Fruit fly (Drosophila melanogaster) whole organism, embryonic: ENCODE measurements around the gene CG32428.

Experiments used
- Antp ChIP-seq: fragments of 200-800 bp; sonication (Bioruptor generic); optimal IDR thresholded peaks from 3 replicates; lab custom pipeline; 2016; ENCODE audit warnings: missing biosample characterization, missing genetic modification characterization
- CG10209 ChIP-seq: fragments of 200-800 bp; sonication (Bioruptor generic); optimal IDR thresholded peaks from 3 replicates; lab custom pipeline; 2017; ENCODE audit warnings: missing biosample characterization, mild to moderate bottlenecking, missing genetic modification characterization, missing genetic modification reagents
- CG10462 ChIP-seq: fragments of 200-800 bp; sonication (Bioruptor generic); optimal IDR thresholded peaks from 2 replicates; lab custom pipeline; 2016; ENCODE audit warnings: missing biosample characterization, missing genetic modification characterization
- CG10979 ChIP-seq: fragments of 200-800 bp; sonication (Bioruptor generic); optimal IDR thresholded peaks from 2 replicates; lab custom pipeline; 2018; ENCODE audit warnings: missing biosample characterization, mild to moderate bottlenecking, missing genetic modification characterization, moderate library complexity
- CG11093 ChIP-seq: fragments of 200-800 bp; sonication (Bioruptor generic); IDR thresholded peaks from 3 replicates; pipeline ENCODE4 v1.3.6; 2022; ENCODE audit warnings: missing biosample characterization, missing genetic modification characterization
- CG11560 ChIP-seq: fragments of 200-800 bp; sonication (Bioruptor generic); IDR thresholded peaks from 3 replicates; pipeline ENCODE4 v1.3.6; 2022; ENCODE audit warnings: missing biosample characterization, missing genetic modification characterization
- CG12155 ChIP-seq: fragments of 200-800 bp; sonication (Bioruptor generic); optimal IDR thresholded peaks from 3 replicates; lab custom pipeline; 2016; ENCODE audit warnings: missing biosample characterization, missing genetic modification characterization
- CG12299 ChIP-seq: fragments of 200-800 bp; sonication (Bioruptor generic); optimal IDR thresholded peaks from 2 replicates; lab custom pipeline; 2018; ENCODE audit warnings: missing biosample characterization, mild to moderate bottlenecking, missing genetic modification characterization
- CG13775 ChIP-seq: fragments of 200-800 bp; sonication (Bioruptor generic); optimal IDR thresholded peaks from 3 replicates; lab custom pipeline; 2017; ENCODE audit warnings: missing biosample characterization, mild to moderate bottlenecking, missing genetic modification characterization
- CG14667 ChIP-seq: fragments of 200-800 bp; sonication (Bioruptor generic); IDR thresholded peaks from 2 replicates; pipeline ENCODE4 v1.3.6; 2022; ENCODE audit warnings: missing biosample characterization, missing genetic modification characterization
- CG15696 ChIP-seq: fragments of 200-800 bp; sonication (Bioruptor generic); optimal IDR thresholded peaks from 2 replicates; lab custom pipeline; 2019; ENCODE audit warnings: missing biosample characterization, mild to moderate bottlenecking, missing genetic modification characterization, moderate library complexity
- CG1647 ChIP-seq: fragments of 200-800 bp; sonication (Bioruptor generic); optimal IDR thresholded peaks from 3 replicates; lab custom pipeline; 2016; ENCODE audit warnings: missing biosample characterization, missing genetic modification characterization
- CG18262 ChIP-seq: fragments of 200-800 bp; optimal IDR thresholded peaks from 3 replicates; lab custom pipeline; 2019; ENCODE audit warnings: missing biosample characterization, mild to moderate bottlenecking, missing genetic modification characterization, moderate library complexity
- CG18764 ChIP-seq: fragments of 200-800 bp; sonication (Bioruptor generic); optimal IDR thresholded peaks from 3 replicates; lab custom pipeline; 2016; ENCODE audit warnings: missing biosample characterization, missing genetic modification characterization
- CG2120 ChIP-seq: fragments of 200-800 bp; sonication (Bioruptor generic); optimal IDR thresholded peaks from 3 replicates; lab custom pipeline; 2016; ENCODE audit warnings: missing biosample characterization, missing genetic modification characterization
- CG2199 ChIP-seq: fragments of 200-800 bp; sonication (Bioruptor generic); IDR thresholded peaks from 3 replicates; pipeline ENCODE4 v1.3.6; 2022; ENCODE audit warnings: missing biosample characterization, missing genetic modification characterization
- CG2712 ChIP-seq: fragments of 200-800 bp; optimal IDR thresholded peaks from 3 replicates; lab custom pipeline; 2019; ENCODE audit warnings: missing biosample characterization, mild to moderate bottlenecking, missing genetic modification characterization, moderate library complexity
- CG30431 ChIP-seq: fragments of 200-800 bp; sonication (Bioruptor generic); optimal IDR thresholded peaks from 2 replicates; lab custom pipeline; 2017; ENCODE audit warnings: missing biosample characterization, missing genetic modification characterization
- CG31388 ChIP-seq: fragments of 200-800 bp; sonication (Bioruptor generic); optimal IDR thresholded peaks from 2 replicates; lab custom pipeline; 2016; ENCODE audit warnings: missing biosample characterization, missing genetic modification characterization
- CG32772 ChIP-seq: fragments of 200-800 bp; sonication (Bioruptor generic); IDR thresholded peaks from 2 replicates; pipeline ENCODE4 v1.3.6; 2022; ENCODE audit warnings: missing biosample characterization, missing genetic modification characterization
- CG33213 ChIP-seq: fragments of 200-800 bp; sonication (Bioruptor generic); optimal IDR thresholded peaks from 3 replicates; lab custom pipeline; 2016; ENCODE audit warnings: missing biosample characterization, missing genetic modification characterization
- CG3838 ChIP-seq: fragments of 200-800 bp; sonication (Bioruptor generic); optimal IDR thresholded peaks from 3 replicates; lab custom pipeline; 2016; ENCODE audit warnings: missing biosample characterization, missing genetic modification characterization
- CG7556 ChIP-seq: fragments of 200-800 bp; sonication (Bioruptor generic); optimal IDR thresholded peaks from 2 replicates; lab custom pipeline; 2017; ENCODE audit warnings: missing biosample characterization, mild to moderate bottlenecking, missing genetic modification characterization
- CG7963 ChIP-seq: fragments of 200-800 bp; sonication (Bioruptor generic); IDR thresholded peaks from 3 replicates; pipeline ENCODE4 v1.3.6; 2022; ENCODE audit warnings: missing biosample characterization, missing genetic modification characterization; ENCODE audit not compliant: partially characterized antibody
- CG9797 ChIP-seq: fragments of 200-800 bp; sonication (Bioruptor generic); optimal IDR thresholded peaks from 3 replicates; lab custom pipeline; 2018; ENCODE audit warnings: missing biosample characterization, mild to moderate bottlenecking, missing genetic modification characterization
- Dad ChIP-seq: fragments of 200-800 bp; sonication (Bioruptor generic); optimal IDR thresholded peaks from 3 replicates; lab custom pipeline; 2016; ENCODE audit warnings: missing biosample characterization, missing genetic modification characterization
- Dref ChIP-seq: fragments of 200-800 bp; sonication (Bioruptor generic); IDR thresholded peaks from 2 replicates; pipeline ENCODE4 v1.3.6; 2022; ENCODE audit warnings: missing biosample characterization, missing genetic modification characterization
- Drgx ChIP-seq: fragments of 200-800 bp; sonication (Bioruptor generic); IDR thresholded peaks from 2 replicates; pipeline ENCODE4 v1.3.6; 2022; ENCODE audit warnings: missing biosample characterization, missing genetic modification characterization
- GATAe ChIP-seq: fragments of 200-800 bp; sonication (Bioruptor generic); conservative IDR thresholded peaks from 2 replicates; pipeline ENCODE4 v1.3.6; 2022; ENCODE audit warnings: missing biosample characterization, missing genetic modification characterization
- HLH3B ChIP-seq: fragments of 200-800 bp; sonication (Bioruptor generic); IDR thresholded peaks from 2 replicates; pipeline ENCODE4 v1.3.6; 2022; ENCODE audit warnings: missing biosample characterization, missing genetic modification characterization
- HmgD ChIP-seq: fragments of 200-800 bp; sonication (Bioruptor generic); optimal IDR thresholded peaks from 3 replicates; lab custom pipeline; 2016; ENCODE audit warnings: missing biosample characterization, missing genetic modification characterization
- Hmr ChIP-seq: fragments of 200-800 bp; sonication (Bioruptor generic); optimal IDR thresholded peaks from 3 replicates; lab custom pipeline; 2017; ENCODE audit warnings: mild to moderate bottlenecking, missing biosample characterization, missing genetic modification reagents, missing genetic modification characterization
- MTF-1 ChIP-seq: fragments of 200-800 bp; sonication (Bioruptor generic); optimal IDR thresholded peaks from 2 replicates; lab custom pipeline; 2018; ENCODE audit warnings: missing biosample characterization, mild to moderate bottlenecking, missing genetic modification characterization, borderline replicate concordance
- Poxn ChIP-seq: fragments of 200-800 bp; sonication (Bioruptor generic); IDR thresholded peaks from 2 replicates; pipeline ENCODE4 v1.3.6; 2022; ENCODE audit warnings: missing biosample characterization, missing genetic modification characterization
- Ravus ChIP-seq: fragments of 200-800 bp; sonication (Bioruptor generic); IDR thresholded peaks from 2 replicates; pipeline ENCODE4 v1.3.6; 2022; ENCODE audit warnings: missing biosample characterization, missing genetic modification characterization
- Rx ChIP-seq: fragments of 200-800 bp; sonication (Bioruptor generic); IDR thresholded peaks from 2 replicates; pipeline ENCODE4 v1.3.6; 2022; ENCODE audit warnings: missing biosample characterization, missing genetic modification characterization
- Taf1 ChIP-seq: fragments of 200-800 bp; sonication (Bioruptor generic); IDR thresholded peaks from 2 replicates; pipeline ENCODE4 v1.3.6; 2022; ENCODE audit warnings: missing biosample characterization, missing genetic modification characterization
- Xrp1 ChIP-seq: fragments of 200-800 bp; sonication (Bioruptor generic); IDR thresholded peaks from 2 replicates; pipeline ENCODE4 v1.3.6; 2022; ENCODE audit warnings: missing biosample characterization, missing genetic modification characterization
- bbx ChIP-seq: fragments of 200-800 bp; sonication (Bioruptor generic); IDR thresholded peaks from 2 replicates; pipeline ENCODE4 v1.3.6; 2022; ENCODE audit warnings: missing biosample characterization, missing genetic modification characterization; ENCODE audit not compliant: partially characterized antibody
- br ChIP-seq: fragments of >200 bp; optimal IDR thresholded peaks from 2 replicates; lab custom pipeline; 2017
- dysf ChIP-seq: fragments of 200-800 bp; sonication (Bioruptor generic); IDR thresholded peaks from 3 replicates; pipeline ENCODE4 v1.3.6; 2022; ENCODE audit warnings: missing biosample characterization, missing genetic modification characterization
- her ChIP-seq: fragments of 200-800 bp; sonication (Bioruptor generic); optimal IDR thresholded peaks from 2 replicates; lab custom pipeline; 2016; ENCODE audit warnings: missing biosample characterization, missing genetic modification characterization
- mam ChIP-seq: fragments of 200-800 bp; sonication (Bioruptor generic); optimal IDR thresholded peaks from 3 replicates; lab custom pipeline; 2016; ENCODE audit warnings: missing biosample characterization, missing genetic modification characterization
- mirr ChIP-seq: fragments of 200-800 bp; sonication (Bioruptor generic); optimal IDR thresholded peaks from 3 replicates; lab custom pipeline; 2018; ENCODE audit warnings: missing biosample characterization, mild to moderate bottlenecking, missing genetic modification characterization
- pum ChIP-seq: fragments of 200-800 bp; sonication (Bioruptor generic); optimal IDR thresholded peaks from 2 replicates; lab custom pipeline; 2016; ENCODE audit warnings: missing biosample characterization, missing genetic modification characterization
- sisA ChIP-seq: fragments of 200-800 bp; sonication (Bioruptor generic); IDR thresholded peaks from 2 replicates; pipeline ENCODE4 v1.3.6; 2022; ENCODE audit warnings: missing biosample characterization, missing genetic modification characterization
- sqz ChIP-seq: fragments of 200-800 bp; sonication (Bioruptor generic); optimal IDR thresholded peaks from 3 replicates; lab custom pipeline; 2018; ENCODE audit warnings: missing biosample characterization, mild to moderate bottlenecking, missing genetic modification characterization
- ssp ChIP-seq: fragments of 200-800 bp; sonication (Bioruptor generic); IDR thresholded peaks from 2 replicates; pipeline ENCODE4 v1.3.6; 2022; ENCODE audit warnings: missing biosample characterization, missing genetic modification characterization
- ttk ChIP-seq: fragments of 200-800 bp; sonication (Bioruptor generic); IDR thresholded peaks from 2 replicates; pipeline ENCODE4 v2.1.2; 2022; ENCODE audit warnings: missing biosample characterization, missing genetic modification characterization
- twi ChIP-seq: fragments of 200-800 bp; optimal IDR thresholded peaks from 2 replicates; lab custom pipeline; 2019; ENCODE audit warnings: missing biosample characterization, mild to moderate bottlenecking, missing genetic modification characterization, moderate library complexity

The CG32428 gene

dm6 chr3L:20452813-20453682 is 20.5 kb downstream of the CG32428 start, which contains the start of gene CG5199 (continued):
- TF ChIP-seq CG13775 (GFP tag; lab: Kevin White, UChicago) (peak; percentile 85), CG32772 (peak; percentile 34; the same call in 1 of the 2 replicates), GATAe (GFP tag; lab: Robert Waterston, UW) (no peak), HmgD (GFP tag; lab: Kevin White, UChicago) (no peak), CG12155 (GFP tag; lab: Kevin White, UChicago) (peak; percentile 58), CG14667 (GFP tag; lab: Robert Waterston, UW) (peak; percentile 60), CG30431 (GFP tag; lab: Kevin White, UChicago) (peak; percentile 42), mirr (GFP tag; lab: Kevin White, UChicago) (no peak), Rx (GFP tag; lab: Robert Waterston, UW) (peak; percentile 36; the same call in 1 of the 2 replicates), CG3838 (GFP tag; lab: Kevin White, UChicago) (no peak), dysf (GFP tag; lab: Robert Waterston, UW) (peak; percentile 77), her (GFP tag; lab: Kevin White, UChicago) (peak; percentile 13), ttk (GFP tag; lab: Robert Waterston, UW) (peak; percentile 59; the same call in 1 of the 2 replicates), CG10462 (GFP tag; lab: Kevin White, UChicago) (peak; percentile 38), pum (GFP tag; lab: Kevin White, UChicago) (peak; percentile 49), CG18262 (tag; lab: Kevin White, UChicago) (peak; percentile 87), sqz (no peak), CG7556 (GFP tag; lab: Kevin White, UChicago) (peak; percentile 75), CG2120 (GFP tag; lab: Kevin White, UChicago) (peak; percentile 62), Antp (GFP tag; lab: Kevin White, UChicago) (peak; percentile 49), CG12299 (peak; percentile 45), mam (GFP tag; lab: Kevin White, UChicago) (peak; percentile 82), HLH3B (GFP tag; lab: Robert Waterston, UW) (peak; percentile 42; the same call in 1 of the 2 replicates), CG9797 (GFP tag; lab: Kevin White, UChicago) (peak; percentile 35), CG18764 (no peak), CG2712 (peak; percentile 85), CG1647 (GFP tag; lab: Kevin White, UChicago) (peak; percentile 25), CG7963 (GFP tag; lab: Robert Waterston, UW) (peak; percentile 59; the same call in 2 of the 3 replicates), bbx (GFP tag; lab: Robert Waterston, UW) (peak; percentile 67), CG33213 (GFP tag; lab: Kevin White, UChicago) (peak; percentile 12), Dref (GFP tag; lab: Robert Waterston, UW) (peak; percentile 26; the same call in 1 of the 2 replicates), CG10979 (tag; lab: Kevin White, UChicago) (peak; percentile 59), Ravus (GFP tag; lab: Robert Waterston, UW) (peak; percentile 5; the same call in 1 of the 2 replicates), Dad (GFP tag; lab: Kevin White, UChicago) (no peak), br (lab: Kevin White, UChicago) (no peak), CG31388 (GFP tag; lab: Kevin White, UChicago) (peak; percentile 56), MTF-1 (GFP tag; lab: Kevin White, UChicago) (no peak), Drgx (0 out of 2 replicates have a peak, but pooled peaks have one; percentile 28), Taf1 (no peak), CG11093 (GFP tag; lab: Robert Waterston, UW) (peak; percentile 63; the same call in 2 of the 3 replicates), CG11560 (tag; lab: Robert Waterston, UW) (peak; percentile 56; the same call in 1 of the 3 replicates), Hmr (GFP tag; lab: Kevin White, UChicago) (peak; percentile 75), twi (tag; lab: Kevin White, UChicago) (peak; percentile 42), CG2199 (GFP tag; lab: Robert Waterston, UW) (no peak), sisA (GFP tag; lab: Robert Waterston, UW) (peak; percentile 49), Xrp1 (GFP tag; lab: Robert Waterston, UW) (peak; percentile 67), CG10209 (peak; percentile 74), ssp (peak; percentile 53; the same call in 1 of the 2 replicates), Poxn (no peak), CG15696 (tag; lab: Kevin White, UChicago) (peak; percentile 75)
